Worm (Caenorhabditis elegans) whole organism, dauer: ENCODE measurements around the gene F19C7.8.

ENCODE experiments used
- unc-62 ChIP-seq: sonication (generic microtip); optimal IDR thresholded peaks from 2 replicates; lab custom pipeline; 2017; ENCODE audit warnings: missing biosample characterization, missing genetic modification reagents, missing genetic modification characterization

The F19C7.8 gene

DNA sequence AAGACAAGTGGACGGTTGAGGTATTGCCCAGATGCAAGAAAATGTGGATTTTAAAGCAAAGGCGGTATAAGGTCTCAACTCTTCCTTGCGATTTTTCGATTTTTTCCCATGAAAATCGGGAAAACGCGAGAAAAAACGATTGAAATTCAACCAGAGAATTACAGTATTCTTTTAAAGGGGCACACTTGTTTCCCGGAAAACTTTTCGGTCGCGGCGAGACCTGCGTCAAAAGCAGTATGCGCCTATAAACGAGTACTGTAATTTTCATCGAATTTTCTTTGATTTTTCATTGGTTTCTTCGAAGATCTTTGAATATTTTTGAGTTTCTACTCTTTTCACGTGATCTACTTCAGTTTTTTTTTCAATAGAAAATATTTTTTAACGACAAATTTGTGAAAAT is 15.8 kb upstream of the F19C7.8 start:
- no peak for TF ChIP-seq unc-62 (GFP tag; lab: Kevin White, UChicago)

DNA sequence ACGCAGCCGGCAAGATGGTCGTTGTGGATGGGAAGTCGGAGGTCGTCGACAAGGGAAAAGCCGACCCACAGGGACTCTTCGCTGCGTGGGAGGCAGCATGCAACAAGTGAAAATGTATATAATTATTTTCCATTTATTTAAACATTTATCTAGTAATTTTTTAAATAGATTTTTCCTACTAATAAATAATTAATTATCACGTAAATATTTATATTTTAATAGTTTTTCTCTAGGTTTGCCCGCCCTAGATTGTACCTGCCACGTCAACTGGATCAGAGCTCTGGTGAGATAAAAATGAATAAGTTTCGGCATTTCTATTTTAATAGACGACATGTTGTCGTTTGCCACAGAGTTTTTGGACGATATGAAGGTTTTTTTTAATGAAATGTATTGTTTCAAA is 15.1 kb upstream of the F19C7.8 start, which contains the start of gene psr-1:
TSS of gene psr-1 (plus strand) at position 301 of the 400 bp plus-strand sequence.
- TF ChIP-seq unc-62 (GFP tag; lab: Kevin White, UChicago): no peak

DNA sequence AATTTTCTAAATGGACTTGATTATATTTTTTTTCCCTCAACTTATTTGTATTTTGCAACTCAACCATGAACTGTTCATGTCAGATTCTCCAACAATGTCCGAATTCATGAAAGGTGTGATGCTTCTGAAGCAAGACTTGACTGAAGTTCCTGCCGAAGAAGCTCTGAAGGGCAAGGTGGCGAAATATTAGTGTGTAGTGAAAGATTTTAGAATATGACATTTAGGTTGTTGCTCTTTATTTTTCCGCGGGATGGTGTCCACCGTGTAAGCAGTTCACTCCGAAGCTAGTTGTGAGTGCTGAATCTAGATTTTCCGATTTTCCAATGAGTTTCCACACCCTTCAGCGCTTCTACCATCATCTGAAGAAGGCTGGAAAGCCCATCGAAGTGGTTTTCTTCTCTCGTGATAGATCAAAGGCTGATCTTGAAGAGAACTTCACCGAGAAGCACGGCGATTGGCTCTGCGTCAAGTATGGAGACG is 14.5 kb upstream of the F19C7.8 start, which contains the start of gene F29B9.5:
TSS of gene F29B9.5 (plus strand) at position 51 of the 480 bp plus-strand sequence.
- no peak for TF ChIP-seq unc-62 (GFP tag; lab: Kevin White, UChicago)

DNA sequence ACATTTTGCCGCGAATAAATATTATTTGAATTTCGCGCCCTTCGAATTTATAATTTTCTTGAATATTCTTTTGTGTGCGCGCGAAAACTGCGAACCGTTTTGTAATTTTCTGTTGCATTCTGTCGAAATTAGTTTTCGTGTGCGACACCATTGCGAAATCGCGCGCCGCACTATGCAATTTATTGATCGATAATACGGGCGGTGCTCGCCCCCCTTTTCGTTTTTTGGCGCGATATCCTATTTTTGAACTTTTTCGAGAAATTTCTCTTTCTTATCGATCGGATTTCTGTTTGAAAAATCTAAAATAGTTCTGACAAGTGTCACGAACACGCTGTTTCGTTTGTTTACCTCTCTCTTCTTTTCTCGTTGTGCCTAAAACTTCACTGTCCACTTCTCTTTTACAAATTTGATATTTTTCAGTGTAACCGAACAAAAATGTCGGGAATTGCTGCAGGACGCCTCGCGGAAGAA is 12.8 kb upstream of the F19C7.8 start, which contains the start of gene ubc-9:
TSS of gene ubc-9 (plus strand) at position 421 of the 471 bp plus-strand sequence.
- no peak for TF ChIP-seq unc-62 (GFP tag; lab: Kevin White, UChicago)

DNA sequence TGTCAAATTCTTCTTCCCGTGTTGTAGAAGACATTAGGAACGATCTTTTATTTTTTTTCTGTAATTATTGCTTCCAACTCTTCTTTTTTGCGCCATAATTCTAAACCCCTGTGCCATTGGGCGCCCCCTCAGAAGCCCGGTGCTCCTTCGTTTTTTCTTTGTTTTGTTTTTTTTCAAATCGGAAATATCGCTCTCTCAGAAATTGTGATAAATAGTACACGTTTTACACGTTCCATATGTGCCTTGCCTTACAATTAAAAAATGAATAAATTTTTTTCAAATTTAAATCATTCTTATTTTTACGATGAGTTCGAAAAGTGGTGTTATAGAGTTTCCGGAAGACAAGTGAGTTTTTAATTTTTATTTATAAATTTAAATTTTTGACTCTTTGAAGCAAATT is 11.6 kb upstream of the F19C7.8 start, which contains the start of gene F29B9.7:
TSS of gene F29B9.7 (plus strand) at position 301 of the 400 bp plus-strand sequence.
- no peak for TF ChIP-seq unc-62 (GFP tag; lab: Kevin White, UChicago)

DNA sequence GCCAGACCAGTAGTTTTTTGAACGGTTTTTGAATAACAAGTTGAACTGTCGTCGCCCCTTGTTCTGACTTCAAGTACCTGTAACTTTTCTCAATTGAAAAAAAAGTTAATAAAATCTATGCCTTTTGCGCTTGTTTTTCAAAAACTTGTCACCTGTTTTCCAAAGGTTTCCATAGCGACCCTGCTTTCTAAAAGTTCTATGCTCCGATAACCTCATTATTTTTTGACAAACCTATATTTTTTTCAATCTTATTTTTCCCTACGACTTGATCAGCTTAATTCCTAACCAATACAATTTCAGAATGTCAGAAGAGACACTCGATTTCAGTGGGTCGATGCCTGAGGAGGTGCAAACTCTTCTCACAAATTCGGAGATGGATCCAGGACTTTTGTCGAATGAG is 9.5 kb upstream of the F19C7.8 start, which contains the start of gene F29B9.8:
TSS of gene F29B9.8 (plus strand) at position 301 of the 400 bp plus-strand sequence.
- no peak for TF ChIP-seq unc-62 (GFP tag; lab: Kevin White, UChicago)

DNA sequence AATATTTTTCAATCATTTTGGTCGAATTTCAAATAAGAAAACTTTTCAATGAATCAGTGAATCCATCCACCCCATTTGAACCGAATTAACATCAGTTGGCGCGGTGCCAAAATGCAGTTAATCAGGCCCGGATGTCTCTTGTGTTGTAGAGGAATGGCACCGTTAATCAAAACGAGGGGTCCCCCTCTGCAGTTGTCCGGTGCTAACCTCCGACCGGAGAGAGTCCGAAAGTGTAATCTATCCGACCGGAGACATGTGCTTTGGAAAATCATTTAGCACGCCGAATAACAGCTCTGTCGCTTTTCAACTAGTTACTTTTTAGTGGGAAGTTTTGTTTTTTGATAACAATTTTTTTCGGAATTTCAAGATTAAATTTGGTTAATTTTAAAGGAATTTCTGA is 7.3 kb upstream of the F19C7.8 start:
- no peak for TF ChIP-seq unc-62 (GFP tag; lab: Kevin White, UChicago)

DNA sequence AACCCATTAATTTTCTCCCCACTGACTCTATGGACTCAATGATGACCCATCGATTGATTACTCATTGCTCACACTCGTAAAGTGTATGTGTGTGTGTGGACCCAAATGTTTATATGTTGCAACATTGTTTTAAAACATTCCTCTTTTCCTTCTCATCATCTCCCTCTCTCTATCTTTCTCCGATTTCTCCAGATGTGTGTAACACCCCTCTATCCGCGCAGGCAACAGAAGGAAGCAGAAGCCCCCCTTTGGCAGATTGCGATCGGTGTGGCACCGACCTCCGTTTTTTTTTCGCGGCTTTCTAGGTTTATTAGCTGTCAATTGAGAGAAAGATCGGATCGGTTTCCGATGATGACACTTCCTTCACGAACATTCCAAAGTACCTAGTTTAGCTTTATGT is 5.7 kb upstream of the F19C7.8 start:
- TF ChIP-seq unc-62 (GFP tag; lab: Kevin White, UChicago): no peak

DNA sequence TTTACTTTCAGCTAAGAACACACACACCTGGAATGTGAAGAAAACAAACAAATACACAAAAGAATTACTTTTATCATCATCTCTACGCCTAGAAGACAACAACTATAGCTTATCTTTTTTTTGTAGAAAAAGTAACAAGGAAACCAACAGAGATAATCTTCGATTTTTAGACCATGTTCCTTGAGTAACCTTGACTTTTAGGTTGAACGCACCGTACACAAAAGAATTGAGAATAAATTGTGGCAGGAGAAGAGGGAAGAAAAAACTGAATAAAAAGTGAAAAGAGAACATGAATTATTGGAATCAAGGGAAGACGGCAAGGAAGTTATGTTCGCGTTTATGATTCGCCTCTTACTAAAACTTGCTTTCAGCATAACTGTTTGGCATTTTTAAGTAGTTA is 3.0 kb upstream of the F19C7.8 start:
- no peak for TF ChIP-seq unc-62 (GFP tag; lab: Kevin White, UChicago)

DNA sequence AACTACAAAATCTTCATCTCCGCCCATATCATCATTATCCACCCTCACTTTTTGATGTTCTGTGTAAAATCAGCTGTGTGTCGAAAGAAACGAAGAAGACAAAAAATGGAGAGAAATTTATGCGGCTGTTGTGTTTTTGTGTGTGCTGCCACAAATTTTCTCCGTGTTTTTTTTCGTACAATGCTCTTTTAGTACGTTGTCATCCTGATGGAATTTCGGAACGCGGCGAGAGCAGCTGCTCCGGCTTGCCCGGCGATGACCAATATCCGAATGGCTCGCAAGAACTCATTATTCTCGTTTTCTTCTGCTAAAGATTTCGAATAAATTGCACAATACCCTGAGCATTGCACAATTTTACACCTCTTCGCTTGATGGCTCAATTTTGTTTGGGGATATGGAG is 1.5 kb upstream of the F19C7.8 start:
- TF ChIP-seq unc-62 (GFP tag; lab: Kevin White, UChicago): no peak

DNA sequence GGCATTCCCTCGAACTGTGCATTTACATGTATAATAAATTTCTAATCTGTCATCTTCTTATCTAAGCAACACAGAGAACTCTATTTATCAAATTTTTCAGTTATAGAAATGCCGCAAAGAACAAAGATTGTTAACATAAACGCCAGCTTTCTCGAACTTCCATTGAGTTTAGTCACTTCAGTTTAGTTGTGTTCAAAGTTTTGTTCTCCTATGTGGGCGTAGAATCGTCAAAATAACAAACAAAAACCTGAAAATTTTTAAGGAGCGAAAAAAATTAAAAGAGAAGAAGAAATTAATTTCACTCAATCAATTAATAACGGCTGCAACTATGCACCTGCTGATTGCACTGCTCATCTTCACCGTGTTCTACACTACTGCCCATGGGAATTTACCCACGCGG is 1.9 kb downstream of the F19C7.8 start, which contains the start of gene R105.5:
TSS of gene R105.5 (plus strand) at position 301 of the 400 bp plus-strand sequence.
- TF ChIP-seq unc-62 (GFP tag; lab: Kevin White, UChicago): no peak

DNA sequence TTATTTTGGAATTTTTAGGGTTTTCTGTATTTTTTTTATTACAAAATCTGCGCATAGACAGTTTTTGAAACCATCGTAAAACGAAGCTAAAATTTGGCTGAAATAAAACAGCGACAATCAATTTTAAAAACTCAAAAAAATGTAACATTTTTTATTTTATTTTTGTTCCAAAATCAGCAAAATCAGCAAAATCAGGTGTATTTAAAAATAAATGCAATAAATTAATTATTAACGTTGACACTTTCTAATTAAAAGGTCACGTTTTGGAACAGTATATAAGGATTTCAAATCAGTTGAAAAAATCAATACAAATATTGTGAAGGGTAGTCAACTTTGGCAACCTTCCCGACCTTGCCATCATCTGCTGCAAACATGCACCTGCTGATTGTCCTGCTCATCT is 4.5 kb downstream of the F19C7.8 start, which contains the start of gene R105.1:
TSS of gene R105.1 (plus strand) at position 301 of the 400 bp plus-strand sequence.
- no peak for TF ChIP-seq unc-62 (GFP tag; lab: Kevin White, UChicago)

DNA sequence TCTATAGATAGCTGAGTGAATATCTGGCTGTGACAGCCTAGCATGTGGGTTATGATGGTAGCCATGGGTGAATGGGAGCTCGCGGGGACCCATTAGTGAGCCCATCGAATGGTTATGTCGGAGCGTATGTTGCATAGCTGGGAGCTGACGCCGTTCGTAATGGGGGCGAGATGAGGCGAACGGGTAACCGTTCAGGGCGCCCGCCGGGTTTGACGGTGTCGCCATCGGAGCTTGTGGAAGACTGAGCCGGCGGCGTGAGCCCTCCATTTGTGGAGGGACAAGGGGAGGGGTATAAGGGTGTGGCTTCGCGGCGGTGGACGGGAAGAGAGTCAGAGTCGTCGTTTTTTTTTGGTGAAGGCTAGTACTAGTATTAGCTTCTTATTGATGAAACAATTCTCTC is 14.0 kb downstream of the F19C7.8 start:
- no peak for TF ChIP-seq unc-62 (GFP tag; lab: Kevin White, UChicago)

DNA sequence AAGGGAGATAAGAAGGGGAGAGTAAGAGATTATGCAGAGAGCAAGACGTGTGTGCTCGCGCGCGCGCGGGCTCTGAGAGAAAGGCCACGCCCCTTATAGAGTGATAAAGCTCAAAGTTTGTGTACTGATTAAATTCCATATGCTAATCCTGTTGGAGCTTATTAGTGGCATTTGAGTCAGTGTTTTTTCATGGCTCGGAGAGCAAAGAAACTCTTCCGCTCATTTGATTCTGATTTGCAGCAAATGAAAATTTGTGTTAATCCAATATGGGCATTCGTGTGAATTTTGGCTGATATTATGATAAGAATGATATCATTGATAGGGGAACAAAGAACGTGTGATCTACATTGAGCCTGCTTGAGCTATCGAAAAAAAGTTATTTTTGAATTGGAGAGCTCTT is 24.4 kb downstream of the F19C7.8 start:
- TF ChIP-seq unc-62 (GFP tag; lab: Kevin White, UChicago): no peak

DNA sequence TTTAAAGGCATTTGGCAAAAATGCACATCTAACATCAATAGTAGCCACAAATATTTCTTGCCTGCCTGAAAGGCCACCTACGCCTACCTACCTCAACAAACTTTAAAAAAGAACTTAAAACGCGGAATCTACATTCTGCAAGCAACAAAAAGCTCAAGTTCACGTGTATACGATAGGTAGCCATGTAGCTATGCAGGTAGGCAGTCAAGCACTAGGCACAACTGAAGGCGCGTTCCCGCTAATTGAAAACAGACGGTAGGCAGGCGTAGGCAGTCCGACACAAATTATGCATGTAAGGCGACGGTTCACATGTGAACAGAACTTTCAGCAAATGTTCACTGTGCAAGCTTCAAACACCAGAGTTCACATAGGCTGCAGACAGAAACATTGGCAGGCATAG is 25.3 kb downstream of the F19C7.8 start:
- TF ChIP-seq unc-62 (GFP tag; lab: Kevin White, UChicago): no peak

DNA sequence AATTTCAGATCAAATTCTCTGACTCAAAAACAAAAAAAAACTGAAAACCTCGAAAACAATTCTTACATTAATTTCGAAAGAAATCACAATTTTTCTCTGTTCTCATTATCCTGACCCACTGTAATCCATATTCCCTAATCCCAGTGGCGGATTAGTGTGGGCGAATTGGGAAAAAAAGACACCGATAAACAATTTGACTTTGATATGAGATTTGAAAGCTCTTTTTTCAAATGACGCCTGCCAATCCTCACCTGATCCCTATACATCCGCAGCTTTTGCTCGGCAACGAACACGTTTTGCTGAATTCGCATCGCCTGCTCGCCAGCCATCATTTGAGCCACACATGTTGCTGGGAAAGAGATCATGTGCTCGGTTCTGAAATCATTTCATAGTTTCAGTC is 26.2 kb downstream of the F19C7.8 start:
- TF ChIP-seq unc-62 (GFP tag; lab: Kevin White, UChicago): no peak

DNA sequence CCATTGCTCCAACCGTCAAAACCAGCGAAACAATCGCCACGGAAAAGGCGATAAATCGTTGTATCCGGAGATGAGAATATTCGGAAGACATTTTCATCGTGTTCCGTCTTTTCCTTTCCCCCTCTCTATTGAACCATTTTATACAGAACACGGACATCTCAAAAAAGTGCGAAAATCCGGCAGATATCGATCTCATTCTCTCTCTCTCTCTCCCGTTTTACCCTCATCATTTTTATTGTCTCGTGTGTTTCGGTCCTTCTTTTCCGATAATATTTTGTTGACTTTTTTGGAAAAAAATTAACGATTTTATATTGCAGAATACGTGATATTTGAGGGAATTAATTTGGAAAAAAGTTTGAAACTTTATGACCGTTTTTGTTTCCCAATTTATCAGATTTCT is 28.3 kb downstream of the F19C7.8 start, which contains the start of gene col-110:
TSS of gene col-110 (minus strand) at position 101 of the 400 bp plus-strand sequence.
- TF ChIP-seq unc-62 (GFP tag; lab: Kevin White, UChicago): no peak
